Worm (Caenorhabditis elegans): ENCODE results near the gene unc-115.

unc-115 gene

DNA sequence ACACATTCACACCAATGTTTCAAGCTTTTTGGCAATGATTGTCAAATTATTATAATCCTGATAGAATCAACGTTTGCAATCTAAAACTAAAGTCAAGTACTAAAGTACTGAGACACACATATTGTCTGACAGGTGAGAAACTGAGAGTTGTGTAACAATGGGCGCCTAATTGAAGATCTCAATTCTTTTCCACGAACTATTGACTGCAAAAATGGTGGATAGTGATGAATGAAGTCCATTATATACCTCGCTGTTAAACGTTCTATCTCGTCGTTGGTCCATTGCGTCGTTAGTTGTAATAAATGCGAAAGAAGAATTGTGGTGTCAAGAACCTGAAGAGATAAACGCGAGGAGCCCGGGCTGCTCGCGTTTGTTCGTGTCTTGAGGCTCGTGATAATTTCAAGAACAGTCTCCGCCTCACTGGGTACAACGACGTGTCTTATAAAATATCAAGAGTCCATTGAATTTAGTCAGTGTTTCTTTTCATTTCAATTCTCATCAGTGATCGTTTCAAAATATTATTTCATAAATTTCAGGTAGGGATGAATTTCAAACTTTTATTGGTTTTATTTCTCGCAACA lies 13.5 kb downstream of the unc-115 start, which contains the start of gene F09B9.4:
F09B9.4 (plus strand) TSS at position 531 of the 581 bp plus-strand sequence.
- TF ChIP-seq elt-3 (tag; optimal IDR thresholded peaks at IDR 0.05) (no peak), hlh-1 (tag; optimal IDR thresholded peaks at IDR 0.05) (peak; percentile 47)

DNA sequence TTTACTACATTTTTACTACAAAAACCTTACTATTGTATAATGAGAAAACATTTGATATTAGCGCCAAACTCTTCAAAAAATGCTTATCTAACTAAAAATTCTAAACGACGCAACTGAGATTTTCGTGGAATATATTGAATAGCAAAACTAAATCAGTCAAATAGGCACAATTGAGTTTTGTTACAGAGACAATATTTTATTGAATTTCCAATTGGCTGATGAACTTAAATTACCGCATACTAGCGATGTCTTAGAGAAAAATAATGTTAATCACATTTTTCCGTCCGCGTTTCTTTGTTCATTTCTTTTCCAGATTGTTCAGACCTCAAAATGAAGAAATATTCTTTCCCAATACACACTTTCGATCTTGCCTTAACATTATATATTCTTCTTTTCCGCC lies 15.8 kb downstream of the unc-115 start:
- TF ChIP-seq M03D4.4 (tag; optimal IDR thresholded peaks at IDR 0.05), result no peak
- TF ChIP-seq ces-1 (GFP tag; optimal IDR thresholded peaks at IDR 0.05), result peak; percentile 72
- no peak for TF ChIP-seq lin-32 (GFP tag; optimal IDR thresholded peaks at IDR 0.05)
- no peak for TF ChIP-seq drap-1 (GFP tag; optimal IDR thresholded peaks at IDR 0.05)

- no peak for TF ChIP-seq mab-5 (tag; optimal IDR thresholded peaks at IDR 0.05)
- TF ChIP-seq ces-1 (GFP tag; optimal IDR thresholded peaks at IDR 0.05), result peak; percentile 64
- TF ChIP-seq sem-2 (GFP tag; optimal IDR thresholded peaks at IDR 0.05), result no peak
- TF ChIP-seq ceh-83 (GFP tag; optimal IDR thresholded peaks at IDR 0.05), result no peak
- TF ChIP-seq ztf-11 (tag; optimal IDR thresholded peaks at IDR 0.05), result no peak
Measured at ce11 chrX:10163212-10163611, 16.5 kb downstream of the unc-115 start.

ce11 chrX:10167005-10167404 lies 20.3 kb downstream of the unc-115 start, which contains the start of gene rnp-9:
rnp-9 (plus strand) TSS chrX:10167305.
- no peak for TF ChIP-seq mls-2 (tag; optimal IDR thresholded peaks at IDR 0.05)
- no peak for TF ChIP-seq lsy-2 (tag; optimal IDR thresholded peaks at IDR 0.05)
- no peak for TF ChIP-seq lin-13 (tag; optimal IDR thresholded peaks at IDR 0.05)
- TF ChIP-seq flh-1 (GFP tag; optimal IDR thresholded peaks at IDR 0.05), result no peak
- no peak for TF ChIP-seq nhr-12 (tag; optimal IDR thresholded peaks at IDR 0.05)
- no peak for TF ChIP-seq drap-1 (GFP tag; optimal IDR thresholded peaks at IDR 0.05)
- TF ChIP-seq mab-5 (tag; optimal IDR thresholded peaks at IDR 0.05), result no peak
- no peak for TF ChIP-seq elt-1 (tag; optimal IDR thresholded peaks at IDR 0.05; ENCODE audit: borderline replicate concordance, insufficient read depth)
- TF ChIP-seq unc-62 (GFP tag; optimal IDR thresholded peaks at IDR 0.05), result no peak
- TF ChIP-seq cnd-1 (tag; optimal IDR thresholded peaks at IDR 0.05), result no peak
- TF ChIP-seq lin-32 (GFP tag; optimal IDR thresholded peaks at IDR 0.05), result no peak
- TF ChIP-seq ceh-83 (GFP tag; optimal IDR thresholded peaks at IDR 0.05), result no peak
- no peak for TF ChIP-seq ceh-43 (GFP tag; optimal IDR thresholded peaks at IDR 0.05)
- no peak for TF ChIP-seq nhr-237 (tag; optimal IDR thresholded peaks at IDR 0.05)
- no peak for TF ChIP-seq sptf-1 (tag; optimal IDR thresholded peaks at IDR 0.05)
- no peak for TF ChIP-seq zip-8 (tag; optimal IDR thresholded peaks at IDR 0.05)

DNA sequence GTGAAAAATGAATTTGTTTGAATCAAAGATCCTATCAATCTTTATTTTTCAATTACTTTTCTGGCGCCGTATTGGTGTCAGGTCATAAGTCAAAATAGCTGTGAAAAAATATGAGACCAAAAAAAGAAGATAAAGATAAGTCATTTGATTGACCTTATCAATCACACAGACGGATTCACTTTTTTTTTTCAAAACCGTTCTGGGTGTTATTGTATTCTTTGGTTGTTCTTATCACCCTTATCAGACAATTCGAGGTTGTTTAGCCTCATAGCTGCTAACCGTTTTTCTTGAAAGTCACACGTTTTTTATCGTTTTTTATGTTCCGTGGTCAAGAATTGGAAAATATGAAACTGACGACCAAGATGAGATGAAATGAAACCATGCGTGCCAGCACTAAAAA lies 21.8 kb downstream of the unc-115 start:
- TF ChIP-seq lsy-2 (tag; optimal IDR thresholded peaks at IDR 0.05) (no peak), blmp-1 (tag; optimal IDR thresholded peaks at IDR 0.05) (no peak), bed-3 (GFP tag; optimal IDR thresholded peaks at IDR 0.05) (no peak), drap-1 (GFP tag; optimal IDR thresholded peaks at IDR 0.05) (no peak), nhr-12 (tag; optimal IDR thresholded peaks at IDR 0.05) (no peak), flh-1 (GFP tag; optimal IDR thresholded peaks at IDR 0.05) (no peak), ceh-43 (GFP tag; optimal IDR thresholded peaks at IDR 0.05) (no peak), unc-62 (GFP tag; optimal IDR thresholded peaks at IDR 0.05) (no peak), unc-39 (tag; optimal IDR thresholded peaks at IDR 0.05) (no peak), unc-120 (tag; optimal IDR thresholded peaks at IDR 0.05; ENCODE audit: poor library complexity, severe bottlenecking) (no peak), elt-1 (tag; optimal IDR thresholded peaks at IDR 0.05; ENCODE audit: borderline replicate concordance, insufficient read depth) (no peak), lin-13 (tag; optimal IDR thresholded peaks at IDR 0.05) (no peak), pha-4 (tag; optimal IDR thresholded peaks at IDR 0.05) (no peak), cnd-1 (tag; optimal IDR thresholded peaks at IDR 0.05) (no peak), nhr-2 (tag; optimal IDR thresholded peaks at IDR 0.05) (no peak), mep-1 (tag; optimal IDR thresholded peaks at IDR 0.05) (no peak), ceh-83 (GFP tag; optimal IDR thresholded peaks at IDR 0.05) (no peak)

- TF ChIP-seq unc-62 (GFP tag; optimal IDR thresholded peaks at IDR 0.05), result no peak
- TF ChIP-seq blmp-1 (tag; optimal IDR thresholded peaks at IDR 0.05), result no peak
- no peak for TF ChIP-seq sptf-1 (tag; optimal IDR thresholded peaks at IDR 0.05)
- TF ChIP-seq ham-2 (GFP tag; optimal IDR thresholded peaks at IDR 0.05), result no peak
- TF ChIP-seq drap-1 (GFP tag; optimal IDR thresholded peaks at IDR 0.05), result no peak
- no peak for TF ChIP-seq sem-2 (GFP tag; optimal IDR thresholded peaks at IDR 0.05)
- no peak for TF ChIP-seq ceh-83 (GFP tag; optimal IDR thresholded peaks at IDR 0.05)
- TF ChIP-seq nhr-76 (tag; optimal IDR thresholded peaks at IDR 0.05), result no peak
- TF ChIP-seq nhr-2 (tag; optimal IDR thresholded peaks at IDR 0.05), result no peak
- TF ChIP-seq unc-120 (tag; optimal IDR thresholded peaks at IDR 0.05; ENCODE audit: poor library complexity, severe bottlenecking), result no peak
Measured at ce11 chrX:10170598-10170997, 23.9 kb downstream of the unc-115 start.
